Worm (Caenorhabditis elegans) whole organism, late embryonic: Measurements from ENCODE around the gene T05D4.2.

Experiments used
- T23F11.4 ChIP-seq: fragments of 200-800 bp; sonication (Bioruptor generic); optimal IDR thresholded peaks from 2 replicates; lab custom pipeline; 2018; ENCODE audit warnings: mild to moderate bottlenecking, missing genetic modification characterization, missing compliant biosample characterization
- dve-1 ChIP-seq: sonication (generic microtip); optimal IDR thresholded peaks from 2 replicates; lab custom pipeline; 2017; ENCODE audit warnings: antibody characterized with exemption, mild to moderate bottlenecking, missing genetic modification characterization, missing compliant biosample characterization
- ets-4 ChIP-seq: sonication (generic microtip); optimal IDR thresholded peaks from 2 replicates; lab custom pipeline; 2016; ENCODE audit warnings: missing genetic modification characterization, missing compliant biosample characterization
- mec-3 ChIP-seq: sonication (generic microtip); optimal IDR thresholded peaks from 2 replicates; lab custom pipeline; 2016; ENCODE audit warnings: borderline replicate concordance, missing genetic modification characterization, missing compliant biosample characterization
- npax-4 ChIP-seq: sonication (generic microtip); optimal IDR thresholded peaks from 2 replicates; lab custom pipeline; 2016; ENCODE audit warnings: missing genetic modification characterization, missing compliant biosample characterization
- pha-2 ChIP-seq: sonication (generic microtip); optimal IDR thresholded peaks from 2 replicates; lab custom pipeline; 2017; ENCODE audit warnings: mild to moderate bottlenecking, missing genetic modification characterization, missing compliant biosample characterization
- pqm-1 ChIP-seq: sonication (generic microtip); optimal IDR thresholded peaks from 2 replicates; lab custom pipeline; 2016; ENCODE audit warnings: missing genetic modification characterization, missing compliant biosample characterization
- rnt-1 ChIP-seq: sonication (generic microtip); optimal IDR thresholded peaks from 2 replicates; lab custom pipeline; 2016; ENCODE audit warnings: missing genetic modification characterization, missing compliant biosample characterization
- sox-4 ChIP-seq: sonication (generic microtip); optimal IDR thresholded peaks from 2 replicates; lab custom pipeline; 2017; ENCODE audit warnings: mild to moderate bottlenecking, missing genetic modification characterization, inconsistent platforms, missing compliant biosample characterization
- unc-86 ChIP-seq: sonication (generic microtip); optimal IDR thresholded peaks from 2 replicates; lab custom pipeline; 2016; ENCODE audit warnings: missing genetic modification characterization, missing compliant biosample characterization

DNA sequence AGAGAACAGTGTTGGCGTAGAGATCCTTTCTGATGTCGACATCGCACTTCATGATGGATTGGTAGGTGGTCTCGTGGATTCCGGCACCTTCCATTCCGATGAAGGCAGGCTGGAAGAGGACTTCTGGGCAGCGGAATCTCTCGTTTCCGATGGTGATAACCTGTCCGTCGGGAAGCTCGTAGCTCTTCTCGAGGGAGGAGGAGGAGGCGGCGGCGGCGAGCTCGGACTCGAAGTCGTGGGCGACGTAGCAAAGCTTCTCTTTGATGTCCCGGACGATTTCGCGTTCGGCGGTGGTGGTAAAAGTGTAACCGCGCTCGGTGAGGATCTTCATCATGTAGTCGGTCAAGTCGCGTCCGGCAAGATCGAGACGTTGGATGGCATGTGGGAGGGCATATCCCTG, 42.0 kb upstream of the T05D4.2 start:
- TF ChIP-seq pqm-1 (no peak), npax-4 (no peak), mec-3 (tag; lab: Kevin White, UChicago) (no peak), dve-1 (tag; lab: Kevin White, UChicago) (no peak), T23F11.4 (GFP tag; lab: Kevin White, UChicago) (no peak), pha-2 (tag; lab: Kevin White, UChicago) (no peak), ets-4 (tag; lab: Kevin White, UChicago) (no peak), sox-4 (tag; lab: Kevin White, UChicago) (no peak), rnt-1 (tag; lab: Kevin White, UChicago) (no peak), unc-86 (tag; lab: Kevin White, UChicago) (no peak)
